Worm (Caenorhabditis elegans) whole organism, L2 larva: ENCODE measurements around the gene fbxa-115.

ENCODE experiments used
- R02D3.7 ChIP-seq: fragments of 150-350 bp; optimal IDR thresholded peaks from 2 replicates; lab custom pipeline; 2014; ENCODE audit warnings: missing biosample characterization, missing genetic modification characterization
- ama-1 ChIP-seq: fragments of 150-350 bp; optimal IDR thresholded peaks from 2 replicates; lab custom pipeline; 2018; ENCODE audit warnings: inconsistent platforms
- dmd-4 ChIP-seq: sonication (generic microtip); optimal IDR thresholded peaks from 2 replicates; lab custom pipeline; 2017; ENCODE audit warnings: missing biosample characterization, missing genetic modification characterization
- egl-27 ChIP-seq: sonication (generic microtip); optimal IDR thresholded peaks from 3 replicates; lab custom pipeline; 2017; ENCODE audit warnings: missing biosample characterization, missing genetic modification reagents, missing genetic modification characterization
- elt-3 ChIP-seq: sonication (generic microtip); optimal IDR thresholded peaks from 2 replicates; lab custom pipeline; 2017; ENCODE audit warnings: missing biosample characterization, missing genetic modification characterization
- fos-1 ChIP-seq: fragments of 150-350 bp; optimal IDR thresholded peaks from 2 replicates; lab custom pipeline; 2014; ENCODE audit warnings: missing biosample characterization, missing genetic modification characterization
- mab-5 ChIP-seq: fragments of 150-350 bp; optimal IDR thresholded peaks from 2 replicates; lab custom pipeline; 2014; ENCODE audit warnings: missing biosample characterization, missing genetic modification characterization
- nhr-11 ChIP-seq: fragments of 150-350 bp; optimal IDR thresholded peaks from 2 replicates; lab custom pipeline; 2014; ENCODE audit warnings: missing biosample characterization, missing genetic modification characterization
- nhr-23 ChIP-seq: fragments of 150-350 bp; optimal IDR thresholded peaks from 2 replicates; lab custom pipeline; 2014; ENCODE audit warnings: missing biosample characterization, missing genetic modification reagents, missing genetic modification characterization
- peb-1 ChIP-seq: fragments of 150-350 bp; optimal IDR thresholded peaks from 2 replicates; lab custom pipeline; 2014; ENCODE audit warnings: missing biosample characterization, missing genetic modification characterization
- unc-62 ChIP-seq: fragments of 150-350 bp; optimal IDR thresholded peaks from 2 replicates; lab custom pipeline; 2014; ENCODE audit warnings: missing biosample characterization, missing genetic modification reagents, missing genetic modification characterization
- zag-1 ChIP-seq: fragments of 150-350 bp; optimal IDR thresholded peaks from 2 replicates; lab custom pipeline; 2014; ENCODE audit warnings: missing biosample characterization, missing genetic modification characterization
- ztf-11 ChIP-seq: sonication (generic microtip); optimal IDR thresholded peaks from 2 replicates; lab custom pipeline; 2017; ENCODE audit warnings: missing biosample characterization, missing genetic modification characterization
- ztf-4 ChIP-seq: fragments of 150-350 bp; optimal IDR thresholded peaks from 2 replicates; lab custom pipeline; 2014; ENCODE audit warnings: missing biosample characterization, missing genetic modification characterization

ce11 chrV:20233743-20234142 is 41.8 kb upstream of the fbxa-115 start, which contains the start of gene Y113G7B.15:
- TF ChIP-seq peb-1 (tag; lab: Kevin White, UChicago): no peak
- TF ChIP-seq unc-62: no peak
- TF ChIP-seq zag-1: no peak
- TF ChIP-seq dmd-4 (tag; lab: Kevin White, UChicago): no peak
- TF ChIP-seq nhr-23 (tag; lab: Kevin White, UChicago): no peak
- TF ChIP-seq R02D3.7 (tag; lab: Kevin White, UChicago): no peak
- no peak for TF ChIP-seq egl-27 (tag; lab: Kevin White, UChicago)
- TF ChIP-seq ztf-4: no peak
- no peak for TF ChIP-seq ztf-11
- no peak for TF ChIP-seq nhr-11 (tag; lab: Kevin White, UChicago)
- no peak for TF ChIP-seq ama-1 (lab: Kevin White, UChicago)
- no peak for TF ChIP-seq elt-3
- no peak for TF ChIP-seq mab-5
- no peak for TF ChIP-seq fos-1 (tag; lab: Kevin White, UChicago)
